Worm (Caenorhabditis elegans) whole organism, L1 larva: ENCODE measurements around the gene bus-8B.
A peak's percentile ranks its signal among the peaks of the same experiment; 100 is the strongest.

Source experiments
- blmp-1 ChIP-seq: fragments of 150-350 bp; optimal IDR thresholded peaks from 2 replicates; lab custom pipeline; 2014; ENCODE audit warnings: missing biosample characterization, missing genetic modification characterization
- fkh-4 ChIP-seq: sonication (generic microtip); optimal IDR thresholded peaks from 2 replicates; lab custom pipeline; 2016; ENCODE audit warnings: missing compliant biosample characterization, missing genetic modification characterization, borderline replicate concordance
- fos-1 ChIP-seq: fragments of 150-350 bp; optimal IDR thresholded peaks from 2 replicates; lab custom pipeline; 2014; ENCODE audit warnings: missing biosample characterization, missing genetic modification characterization
- mep-1 ChIP-seq: fragments of 150-350 bp; optimal IDR thresholded peaks from 2 replicates; lab custom pipeline; 2014; ENCODE audit warnings: missing biosample characterization, missing genetic modification characterization
- nhr-11 ChIP-seq: fragments of 150-350 bp; optimal IDR thresholded peaks from 2 replicates; lab custom pipeline; 2014; ENCODE audit warnings: missing biosample characterization, missing genetic modification characterization
- rnt-1 ChIP-seq: sonication (generic microtip); optimal IDR thresholded peaks from 2 replicates; lab custom pipeline; 2016; ENCODE audit warnings: mild to moderate bottlenecking, missing genetic modification characterization, moderate library complexity, missing compliant biosample characterization
- skn-1 ChIP-seq: fragments of 150-350 bp; optimal IDR thresholded peaks from 2 replicates; lab custom pipeline; 2014; ENCODE audit warnings: missing biosample characterization, missing genetic modification characterization
- sox-4 ChIP-seq: sonication (generic microtip); optimal IDR thresholded peaks from 2 replicates; lab custom pipeline; 2016; ENCODE audit warnings: missing genetic modification characterization, missing compliant biosample characterization
- sptf-1 ChIP-seq: fragments of 150-350 bp; optimal IDR thresholded peaks from 2 replicates; lab custom pipeline; 2014; ENCODE audit warnings: missing biosample characterization, missing genetic modification characterization
- unc-62 ChIP-seq: fragments of 150-350 bp; optimal IDR thresholded peaks from 2 replicates; lab custom pipeline; 2014; ENCODE audit warnings: missing biosample characterization, missing genetic modification reagents, missing genetic modification characterization
- ztf-11 ChIP-seq, 2 experiments: sonication (generic microtip); optimal IDR thresholded peaks; 2 replicates each; lab custom pipeline; 2016 to 2017; ENCODE audit warnings: missing genetic modification characterization in 2 of 2, missing biosample characterization in 1 of 2, missing compliant biosample characterization in 1 of 2

DNA sequence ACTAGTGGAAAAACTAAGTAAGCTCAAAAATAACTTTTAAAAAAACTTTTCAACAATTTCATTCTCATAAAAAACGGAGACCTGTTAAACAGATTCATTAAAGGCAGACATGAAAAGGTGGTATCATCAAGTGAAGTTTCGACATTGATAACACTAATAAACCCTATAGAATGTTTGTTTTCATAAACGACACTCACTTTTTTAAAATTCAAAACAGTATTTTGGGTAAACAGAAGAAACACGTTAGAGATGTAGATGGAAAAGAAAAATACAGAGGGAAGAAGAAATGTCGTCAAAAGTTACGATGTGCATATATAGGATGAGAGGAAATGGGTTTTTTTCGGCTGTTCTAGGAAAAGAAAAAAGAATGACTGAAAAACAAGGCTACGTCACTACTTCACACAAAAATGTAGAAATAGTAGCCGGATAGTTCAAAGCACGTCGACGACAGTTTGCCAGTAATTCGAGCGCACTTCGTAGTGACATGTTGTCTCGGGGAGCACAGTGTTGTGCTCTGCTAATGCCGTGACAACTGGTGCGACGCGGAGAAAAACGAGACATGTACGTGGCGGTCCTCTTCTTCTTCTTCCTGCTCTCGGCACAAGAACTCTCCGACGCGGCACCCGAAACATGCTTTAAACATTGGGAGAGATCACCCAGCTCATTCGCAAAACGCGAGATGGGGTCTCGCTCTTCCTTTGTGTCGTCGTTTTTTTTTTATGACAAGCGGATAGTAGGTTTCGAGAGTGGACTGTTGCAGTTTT is 16.2 kb downstream of the bus-8B start:
- TF ChIP-seq sox-4 (tag; lab: Kevin White, UChicago) = no peak
- TF ChIP-seq ztf-11 (tag; optimal IDR thresholded peaks at IDR 0.05; lab: Kevin White, UChicago) = no peak
- TF ChIP-seq rnt-1 = peak; percentile 24
- no peak for TF ChIP-seq fkh-4
- no peak for TF ChIP-seq skn-1 (tag; lab: Kevin White, UChicago)
- TF ChIP-seq sptf-1 (tag; lab: Kevin White, UChicago) = no peak
- no peak for TF ChIP-seq mep-1 (tag; lab: Kevin White, UChicago)
- no peak for TF ChIP-seq blmp-1 (tag; lab: Kevin White, UChicago)
- no peak for TF ChIP-seq unc-62 (GFP tag; lab: Kevin White, UChicago)
- TF ChIP-seq fos-1 = no peak
- no peak for TF ChIP-seq nhr-11 (tag; lab: Kevin White, UChicago)
